Worm (Caenorhabditis elegans): ENCODE data around the gene R11G10.3.

R11G10.3 gene

DNA sequence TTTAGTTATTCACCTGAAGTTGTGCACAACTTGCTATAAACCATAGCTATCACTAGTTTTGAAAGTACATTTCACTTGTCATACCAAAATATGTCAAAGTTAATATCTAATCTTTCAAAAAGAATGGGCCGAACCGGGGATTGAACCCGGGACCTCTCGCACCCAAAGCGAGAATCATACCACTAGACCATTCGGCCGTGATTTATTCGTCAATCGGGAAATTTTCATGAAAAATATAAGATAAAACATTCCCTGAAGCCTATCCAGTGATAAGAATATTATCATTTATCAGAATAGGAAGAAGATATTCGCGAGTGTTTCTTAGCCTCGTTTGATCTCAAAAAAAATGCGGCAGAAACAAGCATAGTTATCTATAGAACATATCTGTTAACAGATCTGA, 16.2 kb upstream of the R11G10.3 start:
- TF ChIP-seq tbp1 (GFP tag; optimal IDR thresholded peaks at IDR 0.05) (peak; percentile 77), him-1 (tag; optimal IDR thresholded peaks at IDR 0.05) (peak; percentile 38), rpc-1 (optimal IDR thresholded peaks at IDR 0.05) (peak; percentile 37), rpc-1 (tag; optimal IDR thresholded peaks at IDR 0.05) (peak; percentile 70), B0261.1 (tag; optimal IDR thresholded peaks at IDR 0.05) (peak; percentile 46)

DNA sequence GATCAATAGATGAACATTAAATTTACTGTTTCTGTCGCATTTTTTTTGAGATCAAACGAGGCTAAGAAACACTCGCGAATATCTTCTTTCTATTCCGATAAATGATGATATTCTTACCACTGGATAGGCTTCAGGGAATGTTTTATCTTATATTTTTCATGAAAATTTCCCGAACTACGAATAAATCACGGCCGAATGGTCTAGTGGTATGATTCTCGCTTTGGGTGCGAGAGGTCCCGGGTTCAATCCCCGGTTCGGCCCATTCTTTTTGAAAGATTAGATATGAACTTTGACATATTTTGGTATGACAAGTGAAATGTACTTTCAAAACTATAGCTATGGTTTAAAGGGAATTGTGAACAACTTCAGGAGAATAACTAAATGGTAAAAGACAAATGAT, 13.8 kb upstream of the R11G10.3 start:
- peak; percentile 80 for TF ChIP-seq tbp1 (GFP tag; optimal IDR thresholded peaks at IDR 0.05)
- TF ChIP-seq madf-8 (GFP tag; conservative IDR thresholded peaks at IDR 0.05) = 0 out of 2 replicates have a peak, but pooled peaks have one; percentile 17
- peak; percentile 46 for TF ChIP-seq rpc-1 (optimal IDR thresholded peaks at IDR 0.05)
- TF ChIP-seq rpc-1 (tag; optimal IDR thresholded peaks at IDR 0.05) = peak; percentile 74
- TF ChIP-seq B0261.1 (tag; optimal IDR thresholded peaks at IDR 0.05) = peak; percentile 56
- TF ChIP-seq ztf-25 (GFP tag; IDR thresholded peaks at IDR 0.05) = 0 out of 2 replicates have a peak, but pooled peaks have one; percentile 63
- TF ChIP-seq him-1 (tag; optimal IDR thresholded peaks at IDR 0.05) = peak; percentile 11
- TF ChIP-seq D2030.7 (GFP tag; IDR thresholded peaks at IDR 0.05) = peak; percentile 40; the same call in 1 of the 2 replicates
- peak in 1 of 2 experiments; percentile 13 for TF ChIP-seq rec-8 (tag; optimal IDR thresholded peaks at IDR 0.05)

DNA sequence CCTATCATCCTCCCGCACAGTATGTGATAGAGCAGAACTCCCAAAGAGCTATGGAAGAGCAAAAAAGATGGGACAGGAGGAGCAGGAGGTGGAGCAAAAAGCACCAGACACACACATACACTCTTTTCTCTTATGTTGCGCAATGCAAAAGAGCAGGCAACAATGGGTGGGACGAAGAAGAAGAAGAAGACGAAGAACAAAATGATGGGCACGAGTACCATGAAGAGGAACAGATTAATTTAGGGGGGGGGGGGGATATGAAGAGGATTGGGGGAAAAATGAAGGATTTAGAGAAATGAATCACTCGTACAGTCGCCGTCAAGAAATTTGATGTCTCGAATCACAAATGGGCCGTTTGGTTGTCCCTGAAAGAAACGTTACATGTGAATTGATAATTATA, 11.7 kb upstream of the R11G10.3 start, which contains the start of gene avr-15:
TSS of gene avr-15 (minus strand) at position 101 of the 400 bp plus-strand sequence.
- TF ChIP-seq unc-130 (GFP tag; optimal IDR thresholded peaks at IDR 0.05) (no peak), him-1 (tag; optimal IDR thresholded peaks at IDR 0.05) (no peak), gei-17 (GFP tag; optimal IDR thresholded peaks at IDR 0.05) (no peak)

DNA sequence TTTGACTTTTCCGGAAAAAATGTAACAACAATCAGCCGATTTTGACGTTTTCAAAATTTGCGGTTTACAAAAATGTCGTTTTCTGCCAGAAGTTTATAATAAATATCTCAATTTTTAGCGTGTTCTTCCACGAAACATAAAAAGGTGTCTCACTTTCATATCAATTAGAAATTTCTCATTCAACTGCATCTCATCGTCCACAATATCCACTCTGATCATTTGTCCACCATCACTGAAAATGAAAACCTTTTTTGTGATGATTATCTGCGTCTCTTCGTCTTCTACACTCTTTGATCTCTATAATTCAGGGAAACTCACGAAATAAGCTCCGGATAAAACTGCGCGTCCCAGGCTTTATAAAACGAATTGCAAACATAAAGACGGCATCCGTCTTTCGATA, 10.8 kb upstream of the R11G10.3 start:
- TF ChIP-seq repo-1 (tag; optimal IDR thresholded peaks at IDR 0.05) = no peak
- TF ChIP-seq let-526 (GFP tag; IDR thresholded peaks at IDR 0.05) = no peak
- TF ChIP-seq snpc-1.1 (tag; optimal IDR thresholded peaks at IDR 0.05; ENCODE audit: insufficient read depth) = no peak
- no peak for TF ChIP-seq bed-1 (GFP tag; IDR thresholded peaks at IDR 0.05)
- TF ChIP-seq unc-130 (GFP tag; optimal IDR thresholded peaks at IDR 0.05) = no peak
- TF ChIP-seq fkh-3 (tag; optimal IDR thresholded peaks at IDR 0.05) = no peak
- TF ChIP-seq F23B12.7 (tag; optimal IDR thresholded peaks at IDR 0.05; ENCODE audit: insufficient read depth) = no peak
- TF ChIP-seq sea-2 (GFP tag; IDR thresholded peaks at IDR 0.05) = no peak
- no peak for TF ChIP-seq die-1 (tag; optimal IDR thresholded peaks at IDR 0.05)
- no peak for TF ChIP-seq gei-17 (GFP tag; optimal IDR thresholded peaks at IDR 0.05)
- no peak for TF ChIP-seq ceh-58 (GFP tag; IDR thresholded peaks at IDR 0.05)
- no peak for TF ChIP-seq athp-1 (tag; optimal IDR thresholded peaks at IDR 0.05)
- no peak for TF ChIP-seq him-1 (tag; optimal IDR thresholded peaks at IDR 0.05)
- no peak for TF ChIP-seq ztf-25 (GFP tag; IDR thresholded peaks at IDR 0.05)

ce11 chrV:13515115-13515514, 8.2 kb upstream of the R11G10.3 start, which contains the start of gene semi-1:
Gene semi-1 (minus strand): TSS chrV:13515215.
- TF ChIP-seq mcd-1 (GFP tag; IDR thresholded peaks at IDR 0.05) (no peak), madf-3 (GFP tag; IDR thresholded peaks at IDR 0.05) (no peak), rpc-1 (optimal IDR thresholded peaks at IDR 0.05) (no peak), rpc-1 (tag; optimal IDR thresholded peaks at IDR 0.05) (no peak), somi-1 (GFP tag; optimal IDR thresholded peaks at IDR 0.05) (no peak), hmg-20 (GFP tag; IDR thresholded peaks at IDR 0.05) (no peak), him-1 (tag; optimal IDR thresholded peaks at IDR 0.05) (no peak)

DNA sequence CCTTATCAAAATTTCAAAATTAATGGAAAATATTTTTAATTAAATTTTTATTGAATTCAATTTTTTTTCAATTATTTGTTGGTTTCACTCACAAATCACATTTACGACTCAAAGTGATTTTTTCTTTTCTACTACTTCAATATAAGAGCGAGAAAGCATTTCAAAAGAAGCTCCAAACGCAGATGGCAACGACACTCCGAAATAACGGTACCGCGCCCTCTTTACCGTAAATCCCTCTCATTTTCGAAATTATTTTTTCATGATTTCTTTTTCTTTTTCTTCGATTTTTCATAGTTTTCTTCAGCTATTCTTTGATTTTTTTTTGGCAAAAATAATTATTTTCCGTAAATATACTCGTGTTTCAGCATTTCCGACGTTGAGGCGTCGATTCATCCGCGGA, 3.9 kb downstream of the R11G10.3 start:
- TF ChIP-seq attf-3 (GFP tag; conservative IDR thresholded peaks at IDR 0.05) = peak; percentile 86

ce11 chrV:13529165-13529564, 5.9 kb downstream of the R11G10.3 start:
- TF ChIP-seq attf-3 (GFP tag; conservative IDR thresholded peaks at IDR 0.05) = no peak
- no peak for TF ChIP-seq nhr-80 (tag; optimal IDR thresholded peaks at IDR 0.05)
- TF ChIP-seq madf-8 (GFP tag; conservative IDR thresholded peaks at IDR 0.05) = no peak
- no peak for TF ChIP-seq snpc-3.4 (tag; optimal IDR thresholded peaks at IDR 0.05)
- TF ChIP-seq chd-7 (tag; optimal IDR thresholded peaks at IDR 0.05) = no peak
- no peak for TF ChIP-seq unc-130 (GFP tag; optimal IDR thresholded peaks at IDR 0.05)
- no peak for TF ChIP-seq ceh-100 (GFP tag; IDR thresholded peaks at IDR 0.05)
- TF ChIP-seq sptf-2 (GFP tag; optimal IDR thresholded peaks at IDR 0.05) = no peak
